Worm (Caenorhabditis elegans): Measurements from ENCODE around the gene C03A3.2.

C03A3.2 gene

DNA sequence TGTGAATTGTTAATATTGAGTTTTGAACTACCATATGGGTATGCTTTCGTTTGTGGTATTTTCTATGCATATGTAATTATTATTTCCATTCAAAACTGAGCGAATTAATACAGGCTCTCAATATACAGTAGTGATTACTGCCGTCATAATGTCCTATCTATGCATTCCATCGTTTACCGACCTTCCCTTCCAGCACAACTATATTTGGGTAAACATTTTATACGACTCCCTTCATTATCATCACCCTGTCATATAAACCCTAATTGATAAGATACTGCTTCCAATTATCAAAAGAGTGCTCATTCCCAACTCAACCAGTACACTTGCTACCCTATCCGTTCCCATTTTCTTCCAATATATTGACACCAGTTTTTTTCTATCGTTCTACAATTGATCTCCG, 27.3 kb downstream of the C03A3.2 start:
- TF ChIP-seq sma-3 (GFP tag; optimal IDR thresholded peaks at IDR 0.05) = no peak
- TF ChIP-seq nhr-237 (tag; optimal IDR thresholded peaks at IDR 0.05) = no peak
- no peak for TF ChIP-seq nhr-10 (tag; optimal IDR thresholded peaks at IDR 0.05)
- TF ChIP-seq unc-62 (GFP tag; optimal IDR thresholded peaks at IDR 0.05) = no peak
- TF ChIP-seq nhr-12 (tag; optimal IDR thresholded peaks at IDR 0.05) = no peak
- TF ChIP-seq mdl-1 (tag; optimal IDR thresholded peaks at IDR 0.05) = no peak
- TF ChIP-seq ceh-16 (tag; optimal IDR thresholded peaks at IDR 0.05) = no peak
- no peak for TF ChIP-seq sem-4 (tag; optimal IDR thresholded peaks at IDR 0.05)
- TF ChIP-seq snpc-4 (tag; optimal IDR thresholded peaks at IDR 0.05) = no peak
- TF ChIP-seq zag-1 (tag; optimal IDR thresholded peaks at IDR 0.05) = no peak
- TF ChIP-seq ztf-4 (tag; optimal IDR thresholded peaks at IDR 0.05) = no peak
- TF ChIP-seq sma-9 (GFP tag; optimal IDR thresholded peaks at IDR 0.05) = peak; percentile 19
- no peak for TF ChIP-seq sma-9 (tag; optimal IDR thresholded peaks at IDR 0.05)
- peak; percentile 87 for TF ChIP-seq fos-1 (tag; optimal IDR thresholded peaks at IDR 0.05)
- peak; percentile 16 for TF ChIP-seq skn-1 (tag; optimal IDR thresholded peaks at IDR 0.05)
- no peak for TF ChIP-seq C34F6.9 (tag; optimal IDR thresholded peaks at IDR 0.05)
- no peak for TF ChIP-seq nhr-77 (tag; optimal IDR thresholded peaks at IDR 0.05)
- TF ChIP-seq elt-3 (tag; optimal IDR thresholded peaks at IDR 0.05) = no peak
- TF ChIP-seq lin-11 (tag; optimal IDR thresholded peaks at IDR 0.05) = no peak
- no peak for TF ChIP-seq nhr-11 (tag; optimal IDR thresholded peaks at IDR 0.05)
- TF ChIP-seq ceh-82 (tag; optimal IDR thresholded peaks at IDR 0.05) = no peak
- no peak for TF ChIP-seq lin-13 (GFP tag; optimal IDR thresholded peaks at IDR 0.05)
- TF ChIP-seq ztf-11 (tag; optimal IDR thresholded peaks at IDR 0.05) = no peak
- TF ChIP-seq nhr-129 (tag; optimal IDR thresholded peaks at IDR 0.05) = no peak
- TF ChIP-seq nhr-25 (tag; optimal IDR thresholded peaks at IDR 0.05) = no peak
- no peak for TF ChIP-seq F13H6.1 (tag; optimal IDR thresholded peaks at IDR 0.05)

ce11 chrX:11290528-11290927, 27.9 kb downstream of the C03A3.2 start:
- no peak for TF ChIP-seq ceh-82 (tag; optimal IDR thresholded peaks at IDR 0.05)
- TF ChIP-seq sma-3 (GFP tag; optimal IDR thresholded peaks at IDR 0.05) = no peak
- TF ChIP-seq zag-1 (tag; optimal IDR thresholded peaks at IDR 0.05) = no peak
- no peak for TF ChIP-seq ztf-4 (tag; optimal IDR thresholded peaks at IDR 0.05)
- no peak for TF ChIP-seq unc-55 (GFP tag; optimal IDR thresholded peaks at IDR 0.05)
- TF ChIP-seq aly-2 (tag; optimal IDR thresholded peaks at IDR 0.05) = no peak
- no peak for TF ChIP-seq nhr-11 (tag; optimal IDR thresholded peaks at IDR 0.05)
- no peak for TF ChIP-seq mdl-1 (tag; optimal IDR thresholded peaks at IDR 0.05)
- TF ChIP-seq elt-3 (tag; optimal IDR thresholded peaks at IDR 0.05) = no peak
- no peak for TF ChIP-seq alr-1 (tag; optimal IDR thresholded peaks at IDR 0.05)
- TF ChIP-seq sem-4 (tag; optimal IDR thresholded peaks at IDR 0.05) = no peak
- no peak for TF ChIP-seq skn-1 (tag; optimal IDR thresholded peaks at IDR 0.05)
- TF ChIP-seq crh-2 (tag; optimal IDR thresholded peaks at IDR 0.05) = no peak
- no peak for TF ChIP-seq Y55F3AM.14 (GFP tag; optimal IDR thresholded peaks at IDR 0.05)
- TF ChIP-seq C34F6.9 (tag; optimal IDR thresholded peaks at IDR 0.05) = no peak

- TF ChIP-seq elt-1 (tag; optimal IDR thresholded peaks at IDR 0.05) (no peak), snpc-4 (tag; optimal IDR thresholded peaks at IDR 0.05) (no peak), mbf-1 (tag; optimal IDR thresholded peaks at IDR 0.05) (no peak), lin-13 (GFP tag; optimal IDR thresholded peaks at IDR 0.05) (no peak), ceh-82 (tag; optimal IDR thresholded peaks at IDR 0.05) (no peak), ztf-4 (tag; optimal IDR thresholded peaks at IDR 0.05) (no peak), unc-55 (GFP tag; optimal IDR thresholded peaks at IDR 0.05) (no peak), blmp-1 (tag; optimal IDR thresholded peaks at IDR 0.05; ENCODE audit: insufficient read depth) (no peak), skn-1 (tag; optimal IDR thresholded peaks at IDR 0.05) (no peak), Y55F3AM.14 (GFP tag; optimal IDR thresholded peaks at IDR 0.05) (no peak), peb-1 (tag; optimal IDR thresholded peaks at IDR 0.05) (no peak), dmd-4 (tag; optimal IDR thresholded peaks at IDR 0.05) (no peak), nhr-10 (tag; optimal IDR thresholded peaks at IDR 0.05) (no peak), gmeb-1 (tag; optimal IDR thresholded peaks at IDR 0.05) (no peak), sem-4 (tag; optimal IDR thresholded peaks at IDR 0.05) (no peak), sma-9 (GFP tag; optimal IDR thresholded peaks at IDR 0.05) (no peak), sma-9 (tag; optimal IDR thresholded peaks at IDR 0.05) (no peak), mdl-1 (tag; optimal IDR thresholded peaks at IDR 0.05) (no peak), C34F6.9 (tag; optimal IDR thresholded peaks at IDR 0.05) (no peak), lin-39 (tag; optimal IDR thresholded peaks at IDR 0.05) (no peak)
These were observed 34.2 kb downstream of the C03A3.2 start, which contains the start of gene inx-2 for ce11 chrX:11296683-11297365. inx-2 (minus strand) TSS chrX:11296733.

All from whole organism, L2 larva.